Worm (Caenorhabditis elegans): ENCODE results near the gene F48F7.5.

The F48F7.5 gene

DNA sequence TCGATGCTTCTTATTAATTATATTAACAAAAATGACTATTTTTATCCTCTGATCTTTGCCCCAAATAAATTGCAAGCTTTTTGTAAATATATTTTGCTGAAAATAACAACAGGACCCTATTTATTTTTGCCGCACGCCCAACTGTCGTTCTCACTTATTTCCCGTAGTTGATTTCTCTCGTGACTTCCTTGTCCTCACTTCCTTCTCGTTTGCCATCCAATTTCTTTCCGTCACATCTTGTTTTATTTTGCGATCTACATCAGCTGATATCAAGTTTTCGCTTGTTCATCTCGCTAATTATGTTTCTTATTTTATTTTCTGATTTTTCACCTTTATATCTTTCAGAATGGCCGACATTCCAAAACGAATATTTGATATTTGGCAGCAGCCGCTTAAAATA lies at the start of gene F48F7.5:
F48F7.5 (plus strand) TSS at position 340 of the 400 bp plus-strand sequence.
- TF ChIP-seq F10B5.3 (tag; optimal IDR thresholded peaks at IDR 0.05), result no peak
- TF ChIP-seq mep-1 (tag; optimal IDR thresholded peaks at IDR 0.05), result no peak
- TF ChIP-seq ceh-62 (tag; optimal IDR thresholded peaks at IDR 0.05), result no peak
- TF ChIP-seq hif-1 (tag; optimal IDR thresholded peaks at IDR 0.05), result peak in 1 of 2 experiments; percentile 15
- TF ChIP-seq ztf-7 (tag; optimal IDR thresholded peaks at IDR 0.05), result no peak
- no peak for TF ChIP-seq nhr-10 (tag; optimal IDR thresholded peaks at IDR 0.05)
- no peak for TF ChIP-seq tag-97 (GFP tag; IDR thresholded peaks at IDR 0.05)
- TF ChIP-seq nhr-48 (tag; optimal IDR thresholded peaks at IDR 0.05), result no peak
- no peak for TF ChIP-seq saeg-2 (GFP tag; IDR thresholded peaks at IDR 0.05)
- no peak for TF ChIP-seq lin-29 (GFP tag; IDR thresholded peaks at IDR 0.05)
- no peak; the same call in 1 of the 2 replicates for TF ChIP-seq ceh-20 (GFP tag; IDR thresholded peaks at IDR 0.05)
- no peak for TF ChIP-seq F44E2.7 (GFP tag; IDR thresholded peaks at IDR 0.05)
- no peak for TF ChIP-seq ctbp-1 (GFP tag; IDR thresholded peaks at IDR 0.05)
- no peak for TF ChIP-seq ces-1 (GFP tag; optimal IDR thresholded peaks at IDR 0.05)
- no peak for TF ChIP-seq ceh-82 (tag; optimal IDR thresholded peaks at IDR 0.05)
- no peak for TF ChIP-seq egl-27 (tag; optimal IDR thresholded peaks at IDR 0.05)
- no peak for TF ChIP-seq daf-19 (GFP tag; conservative IDR thresholded peaks at IDR 0.05)
- TF ChIP-seq lin-15B (tag; optimal IDR thresholded peaks at IDR 0.05), result no peak
- TF ChIP-seq aha-1 (tag), result peak; percentile 97
- no peak for TF ChIP-seq F37D6.2 (tag; optimal IDR thresholded peaks at IDR 0.05)
- TF ChIP-seq mdt-29 (GFP tag; IDR thresholded peaks at IDR 0.05), result no peak
- TF ChIP-seq madf-9 (GFP tag; conservative IDR thresholded peaks at IDR 0.05), result no peak
- peak; percentile 53 for TF ChIP-seq nhr-11 (tag; optimal IDR thresholded peaks at IDR 0.05)
- no peak for TF ChIP-seq madf-5 (GFP tag; IDR thresholded peaks at IDR 0.05)
- no peak for TF ChIP-seq Y5F2A.4 (GFP tag; optimal IDR thresholded peaks at IDR 0.05)
- TF ChIP-seq pqm-1 (tag; optimal IDR thresholded peaks at IDR 0.05), result no peak
- TF ChIP-seq hlh-11 (tag; optimal IDR thresholded peaks at IDR 0.05), result peak; percentile 80
- TF ChIP-seq mdl-1 (tag; optimal IDR thresholded peaks at IDR 0.05), result peak in 1 of 2 experiments; percentile 79
- TF ChIP-seq lin-39 (tag; optimal IDR thresholded peaks at IDR 0.05), result no peak
- TF ChIP-seq ZK546.5 (tag; optimal IDR thresholded peaks at IDR 0.05), result no peak
- TF ChIP-seq spr-1 (tag; optimal IDR thresholded peaks at IDR 0.05), result no peak
- no peak for TF ChIP-seq T26A8.4 (GFP tag; IDR thresholded peaks at IDR 0.05)
- TF ChIP-seq php-3 (GFP tag; IDR thresholded peaks at IDR 0.05), result no peak
- TF ChIP-seq spr-3 (GFP tag; optimal IDR thresholded peaks at IDR 0.05), result no peak
- TF ChIP-seq Y48G9A.11 (GFP tag; IDR thresholded peaks at IDR 0.05), result no peak
- no peak for TF ChIP-seq aly-2 (tag; optimal IDR thresholded peaks at IDR 0.05)
- no peak for TF ChIP-seq fos-1 (tag; optimal IDR thresholded peaks at IDR 0.05)
- no peak for TF ChIP-seq ama-1 (optimal IDR thresholded peaks at IDR 0.05)
- TF ChIP-seq mes-2 (tag; optimal IDR thresholded peaks at IDR 0.05; ENCODE audit: poor library complexity, severe bottlenecking), result peak; percentile 27
- no peak for TF ChIP-seq duxl-1 (tag; optimal IDR thresholded peaks at IDR 0.05; ENCODE audit: poor library complexity)
- TF ChIP-seq daf-16 (GFP tag; optimal IDR thresholded peaks at IDR 0.05), result peak in 1 of 2 experiments; percentile 94
- no peak for TF ChIP-seq daf-16 (tag; optimal IDR thresholded peaks at IDR 0.05)
- TF ChIP-seq zfp-3 (GFP tag; conservative IDR thresholded peaks at IDR 0.05), result no peak
- no peak for TF ChIP-seq ZK337.2 (GFP tag; IDR thresholded peaks at IDR 0.05)
- peak; percentile 83 for TF ChIP-seq hlh-30 (tag; optimal IDR thresholded peaks at IDR 0.05; ENCODE audit: insufficient read depth)
- no peak for TF ChIP-seq daf-12 (tag; optimal IDR thresholded peaks at IDR 0.05)
- TF ChIP-seq lin-38 (GFP tag; IDR thresholded peaks at IDR 0.05), result no peak
- TF ChIP-seq tra-1 (GFP tag; IDR thresholded peaks at IDR 0.05), result 0 out of 2 replicates have a peak, but pooled peaks have one; percentile 30
- no peak for TF ChIP-seq lin-1 (GFP tag; IDR thresholded peaks at IDR 0.05)
- TF ChIP-seq zag-1 (tag; optimal IDR thresholded peaks at IDR 0.05), result no peak
- no peak for TF ChIP-seq lin-13 (GFP tag; optimal IDR thresholded peaks at IDR 0.05)
- no peak for TF ChIP-seq nhr-42 (GFP tag; IDR thresholded peaks at IDR 0.05)
- TF ChIP-seq dmd-8 (GFP tag; IDR thresholded peaks at IDR 0.05), result no peak
